Worm (Caenorhabditis elegans) whole organism, L4/young adult: ENCODE data around the gene Y47D3A.31.

ENCODE experiments used
- W03F9.2 ChIP-seq: fragments of 150-350 bp; optimal IDR thresholded peaks from 2 replicates; lab custom pipeline; 2014; ENCODE audit warnings: missing biosample characterization, missing genetic modification characterization
- dao-5 ChIP-seq: sonication (generic microtip); optimal IDR thresholded peaks from 2 replicates; lab custom pipeline; 2016; ENCODE audit warnings: missing genotype, missing genetic modification characterization, moderate library complexity, missing compliant biosample characterization
- him-1 ChIP-seq: sonication (generic microtip); optimal IDR thresholded peaks from 2 replicates; lab custom pipeline; 2016; ENCODE audit warnings: missing genotype, missing genetic modification reagents, missing genetic modification characterization, missing compliant biosample characterization

DNA sequence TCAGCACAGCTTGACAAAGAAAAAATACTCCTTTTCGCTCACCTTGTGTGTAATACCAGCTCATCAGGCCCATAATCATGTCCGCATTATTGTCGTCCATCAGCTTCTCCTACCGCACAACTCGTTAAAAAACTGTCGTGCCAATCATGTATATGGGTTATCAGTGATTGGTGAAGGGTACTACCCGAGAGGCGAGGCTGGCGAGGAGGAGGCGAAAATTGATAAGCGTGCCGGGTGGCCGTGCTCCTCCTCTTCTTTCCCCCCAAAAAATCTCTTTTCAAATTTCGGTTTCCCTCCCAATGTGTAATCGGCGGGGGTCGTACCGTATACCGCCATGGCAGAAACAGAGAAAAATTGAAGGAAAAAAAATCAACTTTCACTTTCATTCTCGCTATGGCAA is 31.1 kb upstream of the Y47D3A.31 start:
- TF ChIP-seq him-1 (tag; lab: Kevin White, UChicago) (no peak), W03F9.2 (tag; lab: Kevin White, UChicago) (no peak), dao-5 (tag; lab: Kevin White, UChicago) (no peak)
